Worm (Caenorhabditis elegans) whole organism, L4 larva: ENCODE results near the gene cbp-3.

Source experiments
- F49E8.2 ChIP-seq: sonication (generic microtip); optimal IDR thresholded peaks from 2 replicates; lab custom pipeline; 2016; ENCODE audit warnings: missing compliant biosample characterization, mild to moderate bottlenecking, missing genetic modification characterization, borderline replicate concordance
- ama-1 ChIP-seq: fragments of 150-350 bp; optimal IDR thresholded peaks from 2 replicates; lab custom pipeline; 2014; ENCODE audit warnings: inconsistent platforms, mixed read lengths
- dve-1 ChIP-seq: sonication (generic microtip); optimal IDR thresholded peaks from 2 replicates; lab custom pipeline; 2017; ENCODE audit warnings: antibody characterized with exemption, mild to moderate bottlenecking, missing genetic modification characterization, missing compliant biosample characterization; ENCODE audit not compliant: insufficient read depth
- jun-1 ChIP-seq: fragments of 150-350 bp; optimal IDR thresholded peaks from 2 replicates; lab custom pipeline; 2014; ENCODE audit warnings: missing biosample characterization, missing genetic modification reagents, missing genetic modification characterization
- lin-39 ChIP-seq: fragments of 150-350 bp; optimal IDR thresholded peaks from 2 replicates; lab custom pipeline; 2014; ENCODE audit warnings: missing biosample characterization, missing genetic modification reagents, missing genetic modification characterization
- lsy-2 ChIP-seq, 2 experiments: fragments of 150-350 bp in 1 of 2; sonication (generic microtip) in 1 of 2; optimal IDR thresholded peaks; 2 replicates each; lab custom pipeline; 2014 to 2017; ENCODE audit warnings: missing biosample characterization in 2 of 2, missing genetic modification characterization in 2 of 2
- mdl-1 ChIP-seq, 2 experiments: fragments of 150-350 bp in 1 of 2; sonication (generic microtip) in 1 of 2; optimal IDR thresholded peaks; 2 replicates each; lab custom pipeline; 2014 to 2017; ENCODE audit warnings: missing biosample characterization in 2 of 2, missing genetic modification characterization in 2 of 2
- mdt-29 ChIP-seq: fragments of 200-800 bp; sonication (Bioruptor generic); IDR thresholded peaks from 2 replicates; pipeline ENCODE4 v1.3.6; 2022; ENCODE audit warnings: missing genetic modification reagents, missing genetic modification characterization, missing compliant biosample characterization
- nhr-25 ChIP-seq: sonication (generic microtip); optimal IDR thresholded peaks from 2 replicates; lab custom pipeline; 2017; ENCODE audit warnings: missing genetic modification characterization, mild to moderate bottlenecking, missing compliant biosample characterization, antibody characterized with exemption, moderate library complexity, borderline replicate concordance; ENCODE audit not compliant: insufficient read depth
- pha-4 ChIP-seq, 2 experiments: fragments of 150-350 bp in 1 of 2; fragments of 200-800 bp in 1 of 2; sonication (Bioruptor generic) in 1 of 2; IDR thresholded peaks in 1 of 2; optimal IDR thresholded peaks in 1 of 2; 2 replicates each; pipeline versions ENCODE4 v1.3.6 to Lab custom; 2014 to 2022; ENCODE audit warnings: missing genetic modification characterization in 2 of 2, missing genetic modification reagents in 2 of 2, missing biosample characterization in 1 of 2, missing compliant biosample characterization in 1 of 2
- skn-1 ChIP-seq: fragments of 150-350 bp; optimal IDR thresholded peaks from 2 replicates; lab custom pipeline; 2014; ENCODE audit warnings: missing biosample characterization, missing genetic modification characterization
- snpc-4 ChIP-seq: fragments of 150-350 bp; optimal IDR thresholded peaks from 2 replicates; lab custom pipeline; 2014; ENCODE audit warnings: missing biosample characterization, missing genetic modification characterization
- tra-1 ChIP-seq: fragments of 200-800 bp; sonication (Bioruptor generic); IDR thresholded peaks from 2 replicates; pipeline ENCODE4 v1.3.6; 2022; ENCODE audit warnings: missing genetic modification reagents, missing genetic modification characterization, missing compliant biosample characterization
- unc-39 ChIP-seq: sonication (generic microtip); optimal IDR thresholded peaks from 2 replicates; lab custom pipeline; 2017; ENCODE audit warnings: missing biosample characterization, missing genetic modification characterization

ce11 chrIII:9930406-9930805 lies 16.6 kb downstream of the cbp-3 start:
- TF ChIP-seq mdl-1 (tag; optimal IDR thresholded peaks at IDR 0.05; lab: Kevin White, UChicago) (no peak), F49E8.2 (tag; lab: Kevin White, UChicago) (no peak), snpc-4 (tag; lab: Kevin White, UChicago) (no peak), pha-4 (GFP tag; IDR thresholded peaks at IDR 0.05; lab: Robert Waterston, UW) (no peak), pha-4 (tag; optimal IDR thresholded peaks at IDR 0.05; lab: Kevin White, UChicago) (no peak), jun-1 (no peak), tra-1 (GFP tag; lab: Robert Waterston, UW) (0 out of 2 replicates have a peak, but pooled peaks have one; percentile 70), nhr-25 (no peak), unc-39 (no peak), lin-39 (tag; lab: Kevin White, UChicago) (no peak), mdt-29 (no peak), lsy-2 (tag; optimal IDR thresholded peaks at IDR 0.05; lab: Kevin White, UChicago) (peak; percentile 4 to 29), ama-1 (lab: Kevin White, UChicago) (no peak), dve-1 (tag; lab: Kevin White, UChicago) (peak; percentile 87), skn-1 (no peak)
